Worm (Caenorhabditis elegans): ENCODE results near the gene Y48C3A.14.

ce11 chrII:13436725-13437124 lies 47.2 kb downstream of the Y48C3A.14 start, which contains the start of gene Y48E1C.4:
- no peak for TF ChIP-seq ama-1 (optimal IDR thresholded peaks at IDR 0.05)
- TF ChIP-seq B0310.2 (tag; optimal IDR thresholded peaks at IDR 0.05), result no peak
- TF ChIP-seq flt-1 (GFP tag; IDR thresholded peaks at IDR 0.05), result no peak
- TF ChIP-seq tbx-37 (GFP tag; conservative IDR thresholded peaks at IDR 0.05), result no peak
- TF ChIP-seq tbx-11 (GFP tag; IDR thresholded peaks at IDR 0.05), result no peak
- no peak for TF ChIP-seq sea-1 (GFP tag; conservative IDR thresholded peaks at IDR 0.05)

All from whole organism, early embryonic.